Fruit fly (Drosophila melanogaster): ENCODE measurements around the gene dan.

dan gene

dm6 chr3R:25183484-25184442 lies at the start of gene dan (continued):
- TF ChIP-seq CG3281 (GFP tag; optimal IDR thresholded peaks at IDR 0.05) (peak; percentile 48), peb (GFP tag; IDR thresholded peaks at IDR 0.05) (no peak), CG12071 (GFP tag; optimal IDR thresholded peaks at IDR 0.05) (no peak), CG5180 (GFP tag; optimal IDR thresholded peaks at IDR 0.05) (peak; percentile 7), her (GFP tag; optimal IDR thresholded peaks at IDR 0.05) (no peak), E2f2 (GFP tag; IDR thresholded peaks at IDR 0.05) (no peak), CG18476 (GFP tag; optimal IDR thresholded peaks at IDR 0.05) (no peak), Sin3A (optimal IDR thresholded peaks at IDR 0.05) (no peak), CG8359 (GFP tag; optimal IDR thresholded peaks at IDR 0.05; ENCODE audit: borderline replicate concordance) (no peak), ash1 (GFP tag; optimal IDR thresholded peaks at IDR 0.05) (no peak), pnt (GFP tag; optimal IDR thresholded peaks at IDR 0.05) (no peak), CG1603 (tag; optimal IDR thresholded peaks at IDR 0.05) (no peak), CG17359 (tag; optimal IDR thresholded peaks at IDR 0.05) (no peak), CG10431 (GFP tag; optimal IDR thresholded peaks at IDR 0.05) (no peak), ERR (GFP tag; optimal IDR thresholded peaks at IDR 0.05) (no peak), Hand (GFP tag; optimal IDR thresholded peaks at IDR 0.05) (no peak), inv (GFP tag; IDR thresholded peaks at IDR 0.05; ENCODE audit: partially characterized antibody) (no peak), Sry-β (GFP tag; optimal IDR thresholded peaks at IDR 0.05) (no peak), CG15601 (tag; optimal IDR thresholded peaks at IDR 0.05) (no peak), CG3163 (GFP tag; optimal IDR thresholded peaks at IDR 0.05) (peak; percentile 65), pzg (GFP tag; optimal IDR thresholded peaks at IDR 0.05) (no peak), dpn (GFP tag; optimal IDR thresholded peaks at IDR 0.05) (peak; percentile 30), CG12299 (tag; optimal IDR thresholded peaks at IDR 0.05) (no peak), Taf1 (GFP tag; IDR thresholded peaks at IDR 0.05) (no peak), CG43689 (GFP tag; IDR thresholded peaks at IDR 0.05) (no peak), Oli (tag; optimal IDR thresholded peaks at IDR 0.05) (peak; percentile 44), Ssrp (tag; optimal IDR thresholded peaks at IDR 0.05) (peak; percentile 63), wek (GFP tag; optimal IDR thresholded peaks at IDR 0.05) (no peak), ems (GFP tag; optimal IDR thresholded peaks at IDR 0.05) (no peak), CG15269 (tag; optimal IDR thresholded peaks at IDR 0.05) (peak; percentile 51), CG12769 (tag; optimal IDR thresholded peaks at IDR 0.05) (no peak), pb (GFP tag; optimal IDR thresholded peaks at IDR 0.05) (no peak), croc (GFP tag; conservative IDR thresholded peaks at IDR 0.05) (no peak), sna (GFP tag; IDR thresholded peaks at IDR 0.05; ENCODE audit: partially characterized antibody) (no peak), Optix (GFP tag; IDR thresholded peaks at IDR 0.05) (no peak), B-H1 (GFP tag; IDR thresholded peaks at IDR 0.05) (no peak), Mad (GFP tag; optimal IDR thresholded peaks at IDR 0.05) (no peak), CG15011 (GFP tag; optimal IDR thresholded peaks at IDR 0.05) (no peak), CG1233 (GFP tag; optimal IDR thresholded peaks at IDR 0.05) (no peak), Ada2b (GFP tag; IDR thresholded peaks at IDR 0.05) (no peak), CG14965 (GFP tag; optimal IDR thresholded peaks at IDR 0.05; ENCODE audit: borderline replicate concordance) (no peak), zfh1 (GFP tag; IDR thresholded peaks at IDR 0.05) (no peak; the same call in 2 of the 3 replicates), Adf1 (GFP tag; IDR thresholded peaks at IDR 0.05) (no peak), ato (GFP tag; IDR thresholded peaks at IDR 0.05; ENCODE audit: partially characterized antibody) (no peak), CG18619 (GFP tag; optimal IDR thresholded peaks at IDR 0.05) (peak; percentile 42), bbx (GFP tag; IDR thresholded peaks at IDR 0.05; ENCODE audit: partially characterized antibody) (no peak), CG10267 (tag; optimal IDR thresholded peaks at IDR 0.05) (peak; percentile 54), Dek (tag; optimal IDR thresholded peaks at IDR 0.05) (peak; percentile 41)

Data from whole organism, embryonic.